Worm (Caenorhabditis elegans) whole organism, L4 larva: Measurements from ENCODE around the gene vps-45.

Source experiments
- D1046.2 ChIP-seq: fragments of 200-800 bp; sonication (Bioruptor generic); IDR thresholded peaks from 2 replicates; pipeline ENCODE4 v1.3.6; 2022; ENCODE audit warnings: missing genetic modification characterization, missing compliant biosample characterization
- F10B5.3 ChIP-seq: sonication (generic microtip); optimal IDR thresholded peaks from 2 replicates; lab custom pipeline; 2016; ENCODE audit warnings: mild to moderate bottlenecking, missing genetic modification characterization, missing compliant biosample characterization
- T20F7.1 ChIP-seq: fragments of 200-800 bp; sonication (Bioruptor generic); optimal IDR thresholded peaks from 2 replicates; lab custom pipeline; 2018; ENCODE audit warnings: mild to moderate bottlenecking, missing genetic modification characterization, missing compliant biosample characterization
- T26A8.4 ChIP-seq: fragments of 200-800 bp; sonication (Bioruptor generic); IDR thresholded peaks from 2 replicates; pipeline ENCODE4 v1.3.6; 2022; ENCODE audit warnings: missing genetic modification characterization, missing compliant biosample characterization
- Y105C5A.15 ChIP-seq: fragments of 200-800 bp; sonication (Bioruptor generic); IDR thresholded peaks from 2 replicates; pipeline ENCODE4 v1.3.6; 2022; ENCODE audit warnings: missing genetic modification characterization, missing compliant biosample characterization
- Y48G9A.11 ChIP-seq: fragments of 200-800 bp; sonication (Bioruptor generic); IDR thresholded peaks from 2 replicates; pipeline ENCODE4 v1.3.6; 2022; ENCODE audit warnings: missing genetic modification reagents, missing genetic modification characterization, missing compliant biosample characterization
- Y5F2A.4 ChIP-seq: fragments of 200-800 bp; sonication (Bioruptor generic); optimal IDR thresholded peaks from 2 replicates; lab custom pipeline; 2018; ENCODE audit warnings: mild to moderate bottlenecking, missing genetic modification characterization, missing compliant biosample characterization
- ZK546.5 ChIP-seq, 2 experiments: sonication (generic microtip); optimal IDR thresholded peaks; 2 replicates each; lab custom pipeline; 2017; ENCODE audit warnings: missing biosample characterization in 2 of 2, missing genetic modification characterization in 2 of 2
- aha-1 ChIP-seq: fragments of 150-350 bp; peaks from one replicate; lab custom pipeline; 2014; ENCODE audit warnings: missing biosample characterization, missing genetic modification characterization
- ama-1 ChIP-seq: fragments of 150-350 bp; optimal IDR thresholded peaks from 2 replicates; lab custom pipeline; 2014; ENCODE audit warnings: inconsistent platforms, mixed read lengths
- ctbp-1 ChIP-seq: fragments of 200-800 bp; sonication (Bioruptor generic); IDR thresholded peaks from 2 replicates; pipeline ENCODE4 v1.3.6; 2022; ENCODE audit warnings: missing genetic modification reagents, missing genetic modification characterization, missing compliant biosample characterization
- daf-16 ChIP-seq, 3 experiments: sonication (generic microtip); optimal IDR thresholded peaks; 2 replicates each; lab custom pipeline; 2016 to 2017; ENCODE audit warnings: missing genetic modification characterization in 3 of 3, missing genetic modification reagents in 3 of 3, mild to moderate bottlenecking in 2 of 3, missing compliant biosample characterization in 2 of 3, missing biosample characterization in 1 of 3, moderate library complexity in 1 of 3
- dmd-6 ChIP-seq: fragments of 200-800 bp; sonication (Bioruptor generic); IDR thresholded peaks from 2 replicates; pipeline ENCODE4 v1.3.6; 2022; ENCODE audit warnings: missing genetic modification reagents, missing genetic modification characterization, missing compliant biosample characterization
- dmd-9 ChIP-seq: fragments of 200-800 bp; sonication (Bioruptor generic); IDR thresholded peaks from 2 replicates; pipeline ENCODE4 v1.3.6; 2022; ENCODE audit warnings: missing genetic modification reagents, missing genetic modification characterization, missing compliant biosample characterization
- duxl-1 ChIP-seq: sonication (generic microtip); optimal IDR thresholded peaks from 2 replicates; lab custom pipeline; 2016; ENCODE audit warnings: mild to moderate bottlenecking, missing genetic modification characterization, moderate library complexity, missing compliant biosample characterization; ENCODE audit not compliant: poor library complexity
- dve-1 ChIP-seq: sonication (generic microtip); optimal IDR thresholded peaks from 2 replicates; lab custom pipeline; 2017; ENCODE audit warnings: antibody characterized with exemption, mild to moderate bottlenecking, missing genetic modification characterization, missing compliant biosample characterization; ENCODE audit not compliant: insufficient read depth
- gei-8 ChIP-seq: fragments of 200-800 bp; sonication (Bioruptor generic); optimal IDR thresholded peaks from 2 replicates; lab custom pipeline; 2018; ENCODE audit warnings: mild to moderate bottlenecking, missing genetic modification characterization, missing compliant biosample characterization
- hif-1 ChIP-seq, 2 experiments: sonication (generic microtip); optimal IDR thresholded peaks; 2 replicates each; lab custom pipeline; 2016 to 2017; ENCODE audit warnings: missing compliant biosample characterization in 2 of 2, missing genetic modification characterization in 2 of 2, missing genetic modification reagents in 2 of 2, missing genotype in 2 of 2, mild to moderate bottlenecking in 1 of 2
- hlh-11 ChIP-seq: fragments of 200-800 bp; sonication (Bioruptor generic); optimal IDR thresholded peaks from 2 replicates; lab custom pipeline; 2018; ENCODE audit warnings: mild to moderate bottlenecking, missing genetic modification characterization, missing compliant biosample characterization
- hmg-1.1 ChIP-seq: fragments of 200-800 bp; sonication (Bioruptor generic); IDR thresholded peaks from 2 replicates; pipeline ENCODE4 v1.3.6; 2022; ENCODE audit warnings: missing genetic modification reagents, missing genetic modification characterization, missing compliant biosample characterization
- lim-7 ChIP-seq: fragments of 200-800 bp; sonication (Bioruptor generic); IDR thresholded peaks from 2 replicates; pipeline ENCODE4 v1.3.6; 2022; ENCODE audit warnings: missing genetic modification characterization, missing compliant biosample characterization
- lin-38 ChIP-seq: fragments of 200-800 bp; sonication (Bioruptor generic); IDR thresholded peaks from 2 replicates; pipeline ENCODE4 v1.3.6; 2022; ENCODE audit warnings: missing genetic modification reagents, missing genetic modification characterization, missing compliant biosample characterization
- madf-5 ChIP-seq, 2 experiments: fragments of 200-800 bp; sonication (Bioruptor generic); IDR thresholded peaks; 2 replicates each; pipeline ENCODE4 v1.3.6; 2022; ENCODE audit warnings: missing compliant biosample characterization in 2 of 2, missing genetic modification characterization in 2 of 2
- mdt-29 ChIP-seq: fragments of 200-800 bp; sonication (Bioruptor generic); IDR thresholded peaks from 2 replicates; pipeline ENCODE4 v1.3.6; 2022; ENCODE audit warnings: missing genetic modification reagents, missing genetic modification characterization, missing compliant biosample characterization
- mep-1 ChIP-seq: fragments of 150-350 bp; sonication (generic microtip); optimal IDR thresholded peaks from 3 replicates; lab custom pipeline; 2014; ENCODE audit warnings: missing biosample characterization, missing genetic modification characterization
- mes-2 ChIP-seq: sonication (generic microtip); optimal IDR thresholded peaks from 2 replicates; lab custom pipeline; 2016; ENCODE audit warnings: missing genotype, mild to moderate bottlenecking, missing genetic modification characterization, missing compliant biosample characterization; ENCODE audit not compliant: poor library complexity, severe bottlenecking
- nhr-10 ChIP-seq: fragments of 150-350 bp; optimal IDR thresholded peaks from 2 replicates; lab custom pipeline; 2014; ENCODE audit warnings: missing biosample characterization, missing genetic modification characterization
- nhr-102 ChIP-seq: sonication (generic microtip); optimal IDR thresholded peaks from 2 replicates; lab custom pipeline; 2016; ENCODE audit warnings: mild to moderate bottlenecking, missing genetic modification characterization, moderate library complexity, missing compliant biosample characterization
- nhr-25 ChIP-seq: sonication (generic microtip); optimal IDR thresholded peaks from 2 replicates; lab custom pipeline; 2017; ENCODE audit warnings: missing genetic modification characterization, mild to moderate bottlenecking, missing compliant biosample characterization, antibody characterized with exemption, moderate library complexity, borderline replicate concordance; ENCODE audit not compliant: insufficient read depth
- nhr-28 ChIP-seq: fragments of 150-350 bp; optimal IDR thresholded peaks from 2 replicates; lab custom pipeline; 2014; ENCODE audit warnings: missing biosample characterization, missing genetic modification characterization
- nhr-42 ChIP-seq: fragments of 200-800 bp; sonication (Bioruptor generic); IDR thresholded peaks from 2 replicates; pipeline ENCODE4 v1.3.6; 2022; ENCODE audit warnings: missing genetic modification characterization, missing compliant biosample characterization
- nhr-48 ChIP-seq: sonication (generic microtip); optimal IDR thresholded peaks from 2 replicates; lab custom pipeline; 2016; ENCODE audit warnings: mild to moderate bottlenecking, missing genetic modification characterization, missing compliant biosample characterization
- nhr-77 ChIP-seq: fragments of 150-350 bp; optimal IDR thresholded peaks from 2 replicates; lab custom pipeline; 2014; ENCODE audit warnings: missing biosample characterization, missing genetic modification characterization
- pha-4 ChIP-seq, 2 experiments: fragments of 150-350 bp in 1 of 2; fragments of 200-800 bp in 1 of 2; sonication (Bioruptor generic) in 1 of 2; IDR thresholded peaks in 1 of 2; optimal IDR thresholded peaks in 1 of 2; 2 replicates each; pipeline versions ENCODE4 v1.3.6 to Lab custom; 2014 to 2022; ENCODE audit warnings: missing genetic modification characterization in 2 of 2, missing genetic modification reagents in 2 of 2, missing biosample characterization in 1 of 2, missing compliant biosample characterization in 1 of 2
- php-3 ChIP-seq: fragments of 200-800 bp; sonication (Bioruptor generic); IDR thresholded peaks from 2 replicates; pipeline ENCODE4 v1.3.6; 2022; ENCODE audit warnings: missing genetic modification reagents, missing genetic modification characterization, missing compliant biosample characterization
- saeg-2 ChIP-seq: fragments of 200-800 bp; sonication (Bioruptor generic); IDR thresholded peaks from 2 replicates; pipeline ENCODE4 v1.3.6; 2022; ENCODE audit warnings: missing genetic modification reagents, missing genetic modification characterization, missing compliant biosample characterization
- sdz-12 ChIP-seq: fragments of 200-800 bp; sonication (Bioruptor generic); optimal IDR thresholded peaks from 2 replicates; lab custom pipeline; 2018; ENCODE audit warnings: mild to moderate bottlenecking, missing genetic modification characterization, missing compliant biosample characterization
- skn-1 ChIP-seq: fragments of 150-350 bp; optimal IDR thresholded peaks from 2 replicates; lab custom pipeline; 2014; ENCODE audit warnings: missing biosample characterization, missing genetic modification characterization
- snpc-1.2 ChIP-seq: fragments of 200-800 bp; sonication (Bioruptor generic); IDR thresholded peaks from 2 replicates; pipeline ENCODE4 v1.3.6; 2022; ENCODE audit warnings: missing genetic modification reagents, missing genetic modification characterization, missing compliant biosample characterization
- snpc-4 ChIP-seq: fragments of 150-350 bp; optimal IDR thresholded peaks from 2 replicates; lab custom pipeline; 2014; ENCODE audit warnings: missing biosample characterization, missing genetic modification characterization
- spr-1 ChIP-seq: sonication (generic microtip); optimal IDR thresholded peaks from 2 replicates; lab custom pipeline; 2016; ENCODE audit warnings: mild to moderate bottlenecking, missing genetic modification characterization, missing compliant biosample characterization
- tra-1 ChIP-seq: fragments of 200-800 bp; sonication (Bioruptor generic); IDR thresholded peaks from 2 replicates; pipeline ENCODE4 v1.3.6; 2022; ENCODE audit warnings: missing genetic modification reagents, missing genetic modification characterization, missing compliant biosample characterization
- zfp-3 ChIP-seq: fragments of 200-800 bp; sonication (Bioruptor generic); conservative IDR thresholded peaks from 2 replicates; pipeline ENCODE4 v1.3.6; 2022; ENCODE audit warnings: missing genetic modification reagents, missing genetic modification characterization, missing compliant biosample characterization

The vps-45 gene

ce11 chrX:1012385-1012866, 37.8 kb upstream of the vps-45 start:
- TF ChIP-seq pha-4 (GFP tag; IDR thresholded peaks at IDR 0.05; lab: Robert Waterston, UW) (peak; percentile 40; the same call in 1 of the 2 replicates), pha-4 (tag; optimal IDR thresholded peaks at IDR 0.05; lab: Kevin White, UChicago) (no peak), D1046.2 (GFP tag; lab: Robert Waterston, UW) (0 out of 2 replicates have a peak, but pooled peaks have one; percentile 57), aha-1 (tag; lab: Kevin White, UChicago) (peak; percentile 40), madf-5 (GFP tag; IDR thresholded peaks at IDR 0.05; lab: Robert Waterston, UW) (no peak), daf-16 (GFP tag; optimal IDR thresholded peaks at IDR 0.05; lab: Kevin White, UChicago) (no peak), daf-16 (tag; optimal IDR thresholded peaks at IDR 0.05; lab: Kevin White, UChicago) (peak; percentile 31), ama-1 (lab: Kevin White, UChicago) (peak; percentile 65), skn-1 (tag; lab: Kevin White, UChicago) (no peak), nhr-42 (GFP tag; lab: Robert Waterston, UW) (peak; percentile 40; the same call in 1 of the 2 replicates), Y105C5A.15 (GFP tag; lab: Robert Waterston, UW) (0 out of 2 replicates have a peak, but pooled peaks have one; percentile 43), hmg-1.1 (peak; percentile 15; the same call in 1 of the 2 replicates), dmd-6 (peak; percentile 39; the same call in 1 of the 2 replicates), nhr-102 (tag; lab: Kevin White, UChicago) (peak; percentile 73), lim-7 (GFP tag; lab: Robert Waterston, UW) (0 out of 2 replicates have a peak, but pooled peaks have one; percentile 53), F10B5.3 (tag; lab: Kevin White, UChicago) (no peak), zfp-3 (peak; percentile 91), sdz-12 (peak; percentile 70), nhr-77 (tag; lab: Kevin White, UChicago) (peak; percentile 52), mdt-29 (GFP tag; lab: Robert Waterston, UW) (0 out of 2 replicates have a peak, but pooled peaks have one; percentile 38), dmd-9 (GFP tag; lab: Robert Waterston, UW) (peak; percentile 45; the same call in 1 of the 2 replicates), hlh-11 (tag; lab: Kevin White, UChicago) (peak; percentile 27), nhr-48 (no peak), spr-1 (no peak), nhr-25 (tag; lab: Kevin White, UChicago) (no peak), Y5F2A.4 (GFP tag; lab: Kevin White, UChicago) (peak; percentile 38), snpc-1.2 (0 out of 2 replicates have a peak, but pooled peaks have one; percentile 28), mes-2 (tag; lab: Kevin White, UChicago) (peak; percentile 22), nhr-10 (tag; lab: Kevin White, UChicago) (no peak), hif-1 (tag; optimal IDR thresholded peaks at IDR 0.05; lab: Kevin White, UChicago) (peak in 1 of 2 experiments; percentile 5), php-3 (GFP tag; lab: Robert Waterston, UW) (peak; percentile 55; the same call in 1 of the 2 replicates), ctbp-1 (GFP tag; lab: Robert Waterston, UW) (peak; percentile 12; the same call in 1 of the 2 replicates), duxl-1 (no peak), nhr-28 (tag; lab: Kevin White, UChicago) (peak; percentile 13), T20F7.1 (GFP tag; lab: Kevin White, UChicago) (peak; percentile 10), snpc-4 (tag; lab: Kevin White, UChicago) (no peak), lin-38 (peak; percentile 38), tra-1 (GFP tag; lab: Robert Waterston, UW) (0 out of 2 replicates have a peak, but pooled peaks have one; percentile 32), saeg-2 (GFP tag; lab: Robert Waterston, UW) (peak; percentile 58; the same call in 1 of the 2 replicates), T26A8.4 (GFP tag; lab: Robert Waterston, UW) (no peak; the same call in 1 of the 2 replicates), ZK546.5 (tag; optimal IDR thresholded peaks at IDR 0.05; lab: Kevin White, UChicago) (no peak), mep-1 (tag; lab: Kevin White, UChicago) (peak; percentile 28), Y48G9A.11 (GFP tag; lab: Robert Waterston, UW) (no peak), dve-1 (peak; percentile 66), gei-8 (GFP tag; lab: Kevin White, UChicago) (peak; percentile 38)
- TF ChIP-seq, all 104 proteins: peak for 31
